Worm (Caenorhabditis elegans): ENCODE measurements around the gene zhp-4.

DNA sequence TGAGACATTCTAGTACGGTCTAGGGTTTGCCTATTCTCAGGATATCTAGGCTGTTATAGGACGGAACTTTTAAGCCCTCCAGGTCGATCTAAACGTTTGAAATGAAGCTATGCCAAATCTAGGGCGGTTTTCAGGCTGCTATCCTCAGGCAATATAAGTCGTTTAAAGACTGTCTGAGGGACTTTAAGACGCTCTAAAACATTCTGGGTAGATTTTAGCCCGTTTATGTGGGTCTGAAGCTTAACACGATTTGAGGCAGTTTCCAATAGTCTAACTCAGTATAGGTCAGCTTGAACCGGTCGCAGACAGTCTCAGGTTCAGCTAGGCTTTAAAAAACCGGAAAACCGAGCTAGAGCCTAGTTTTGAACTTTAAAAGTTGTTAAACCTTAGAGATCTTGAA is 50.7 kb downstream of the zhp-4 start:
- TF ChIP-seq dao-5 (tag; optimal IDR thresholded peaks at IDR 0.05) (no peak), him-1 (tag; optimal IDR thresholded peaks at IDR 0.05) (no peak), W03F9.2 (tag; optimal IDR thresholded peaks at IDR 0.05) (no peak)
